Worm (Caenorhabditis elegans): ENCODE results near the gene mgl-1.

The mgl-1 gene

ce11 chrX:9938091-9938490, 38.0 kb downstream of the mgl-1 start:
- TF ChIP-seq sea-2 (GFP tag; optimal IDR thresholded peaks at IDR 0.05) (no peak), egl-5 (tag; optimal IDR thresholded peaks at IDR 0.05) (peak; percentile 45), nhr-28 (tag; optimal IDR thresholded peaks at IDR 0.05) (no peak), nhr-11 (tag; optimal IDR thresholded peaks at IDR 0.05) (no peak), lsy-12 (tag; optimal IDR thresholded peaks at IDR 0.05) (no peak), ztf-11 (tag; optimal IDR thresholded peaks at IDR 0.05) (no peak), ceh-9 (tag; optimal IDR thresholded peaks at IDR 0.05) (no peak), fkh-10 (GFP tag; optimal IDR thresholded peaks at IDR 0.05) (no peak), ceh-82 (tag; optimal IDR thresholded peaks at IDR 0.05) (no peak), eor-1 (tag; optimal IDR thresholded peaks at IDR 0.05) (no peak), nhr-76 (tag; optimal IDR thresholded peaks at IDR 0.05) (no peak), nhr-43 (tag; optimal IDR thresholded peaks at IDR 0.05; ENCODE audit: poor library complexity, severe bottlenecking) (peak; percentile 20), zag-1 (tag; optimal IDR thresholded peaks at IDR 0.05) (no peak), lin-15B (tag; optimal IDR thresholded peaks at IDR 0.05) (no peak), nhr-25 (tag; optimal IDR thresholded peaks at IDR 0.05) (peak; percentile 73), fkh-2 (tag; optimal IDR thresholded peaks at IDR 0.05) (no peak), egl-27 (tag; optimal IDR thresholded peaks at IDR 0.05) (no peak), nhr-23 (tag; optimal IDR thresholded peaks at IDR 0.05) (peak; percentile 34), fos-1 (tag; optimal IDR thresholded peaks at IDR 0.05) (no peak), unc-39 (tag; optimal IDR thresholded peaks at IDR 0.05) (no peak), nhr-12 (tag; optimal IDR thresholded peaks at IDR 0.05) (no peak), nfya-1 (tag; optimal IDR thresholded peaks at IDR 0.05; ENCODE audit: insufficient read depth) (no peak), pha-4 (tag; optimal IDR thresholded peaks at IDR 0.05) (no peak), lin-39 (tag; optimal IDR thresholded peaks at IDR 0.05) (no peak)

ce11 chrX:9934009-9934323, 42.1 kb downstream of the mgl-1 start:
- no peak for TF ChIP-seq fkh-10 (GFP tag; optimal IDR thresholded peaks at IDR 0.05)
- no peak for TF ChIP-seq R02D3.7 (tag; optimal IDR thresholded peaks at IDR 0.05)
- TF ChIP-seq pha-4 (tag; optimal IDR thresholded peaks at IDR 0.05) = peak; percentile 23
- TF ChIP-seq pqm-1 (tag; optimal IDR thresholded peaks at IDR 0.05) = peak; percentile 52
- TF ChIP-seq elt-2 (tag; optimal IDR thresholded peaks at IDR 0.05) = peak; percentile 67

- no peak for TF ChIP-seq R02D3.7 (tag; optimal IDR thresholded peaks at IDR 0.05)
- peak; percentile 33 for TF ChIP-seq ama-1 (optimal IDR thresholded peaks at IDR 0.05)
These were observed 42.7 kb downstream of the mgl-1 start for ce11 chrX:9933291-9934008.

- TF ChIP-seq ztf-4 (tag; optimal IDR thresholded peaks at IDR 0.05) = no peak
- peak; percentile 15 for TF ChIP-seq tbx-2 (tag; optimal IDR thresholded peaks at IDR 0.05)
- TF ChIP-seq sea-2 (GFP tag; optimal IDR thresholded peaks at IDR 0.05) = peak; percentile 33
- peak; percentile 80 for TF ChIP-seq elt-2 (tag; optimal IDR thresholded peaks at IDR 0.05)
- no peak for TF ChIP-seq nhr-77 (tag; optimal IDR thresholded peaks at IDR 0.05)
- peak; percentile 50 for TF ChIP-seq ama-1 (optimal IDR thresholded peaks at IDR 0.05)
- TF ChIP-seq ceh-28 (tag; optimal IDR thresholded peaks at IDR 0.05) = peak; percentile 55
- peak; percentile 61 for TF ChIP-seq snpc-4 (tag; optimal IDR thresholded peaks at IDR 0.05)
- TF ChIP-seq jun-1 (tag; optimal IDR thresholded peaks at IDR 0.05) = peak; percentile 72
- no peak for TF ChIP-seq nhr-11 (tag; optimal IDR thresholded peaks at IDR 0.05)
- peak; percentile 97 for TF ChIP-seq nhr-25 (tag; optimal IDR thresholded peaks at IDR 0.05)
- peak; percentile 64 for TF ChIP-seq lsy-12 (tag; optimal IDR thresholded peaks at IDR 0.05)
- TF ChIP-seq aly-2 (tag; optimal IDR thresholded peaks at IDR 0.05) = no peak
- TF ChIP-seq fkh-2 (tag; optimal IDR thresholded peaks at IDR 0.05) = no peak
- no peak for TF ChIP-seq ceh-9 (tag; optimal IDR thresholded peaks at IDR 0.05)
- no peak for TF ChIP-seq eor-1 (tag; optimal IDR thresholded peaks at IDR 0.05)
- TF ChIP-seq fos-1 (tag; optimal IDR thresholded peaks at IDR 0.05) = peak; percentile 59
- TF ChIP-seq mml-1 (tag; optimal IDR thresholded peaks at IDR 0.05) = no peak
- peak; percentile 84 for TF ChIP-seq lin-39 (tag; optimal IDR thresholded peaks at IDR 0.05)
- TF ChIP-seq nfya-1 (tag; optimal IDR thresholded peaks at IDR 0.05; ENCODE audit: insufficient read depth) = peak; percentile 84
- TF ChIP-seq elt-3 (tag; optimal IDR thresholded peaks at IDR 0.05) = no peak
- TF ChIP-seq daf-12 (tag; optimal IDR thresholded peaks at IDR 0.05) = no peak
- TF ChIP-seq lin-15B (tag; optimal IDR thresholded peaks at IDR 0.05) = peak; percentile 50
- no peak for TF ChIP-seq zag-1 (tag; optimal IDR thresholded peaks at IDR 0.05)
- TF ChIP-seq nhr-28 (tag; optimal IDR thresholded peaks at IDR 0.05) = no peak
- peak; percentile 94 for TF ChIP-seq pha-4 (tag; optimal IDR thresholded peaks at IDR 0.05)
- TF ChIP-seq fkh-10 (GFP tag; optimal IDR thresholded peaks at IDR 0.05) = no peak
- TF ChIP-seq hmg-11 (tag; optimal IDR thresholded peaks at IDR 0.05) = peak; percentile 84
- TF ChIP-seq egl-5 (tag; optimal IDR thresholded peaks at IDR 0.05) = peak; percentile 39
- TF ChIP-seq unc-39 (tag; optimal IDR thresholded peaks at IDR 0.05) = no peak
- TF ChIP-seq unc-62 (GFP tag; optimal IDR thresholded peaks at IDR 0.05) = peak; percentile 24
- peak; percentile 66 for TF ChIP-seq skn-1 (tag; optimal IDR thresholded peaks at IDR 0.05)
- no peak for TF ChIP-seq ceh-82 (tag; optimal IDR thresholded peaks at IDR 0.05)
- TF ChIP-seq mdl-1 (tag; optimal IDR thresholded peaks at IDR 0.05) = no peak
- no peak for TF ChIP-seq nhr-12 (tag; optimal IDR thresholded peaks at IDR 0.05)
- TF ChIP-seq nhr-43 (tag; optimal IDR thresholded peaks at IDR 0.05; ENCODE audit: poor library complexity, severe bottlenecking) = peak; percentile 72
- no peak for TF ChIP-seq nhr-76 (tag; optimal IDR thresholded peaks at IDR 0.05)
- TF ChIP-seq nhr-67 (tag; optimal IDR thresholded peaks at IDR 0.05) = no peak
These were observed 43.8 kb downstream of the mgl-1 start, which contains the start of gene tsp-21 for ce11 chrX:9932226-9932773. tsp-21 (plus strand) TSS chrX:9932371.
